Worm (Caenorhabditis elegans) whole organism, young adult: ENCODE data around the gene htp-2.
"Not testable (repeated sequence)": the region's sequence is repeated elsewhere in the genome, so short reads cannot be mapped to it uniquely, and the experiment has no call there.

Experiments
- B0019.2 ChIP-seq: fragments of 200-800 bp; sonication (Bioruptor generic); conservative IDR thresholded peaks from 2 replicates; pipeline ENCODE4 v1.3.6; 2022; ENCODE audit warnings: missing genetic modification reagents, missing genetic modification characterization, missing compliant biosample characterization
- B0261.1 ChIP-seq: sonication (generic microtip); optimal IDR thresholded peaks from 2 replicates; lab custom pipeline; 2016; ENCODE audit warnings: mild to moderate bottlenecking, missing genetic modification characterization, moderate library complexity, missing compliant biosample characterization
- B0336.3 ChIP-seq: fragments of 200-800 bp; sonication (Bioruptor generic); IDR thresholded peaks from 2 replicates; pipeline ENCODE4 v1.3.6; 2022; ENCODE audit warnings: missing genetic modification characterization, missing compliant biosample characterization
- F10E7.11 ChIP-seq: sonication (generic microtip); optimal IDR thresholded peaks from 2 replicates; lab custom pipeline; 2017; ENCODE audit warnings: mild to moderate bottlenecking, missing genetic modification characterization, moderate library complexity, missing compliant biosample characterization
- F23B12.7 ChIP-seq: sonication (generic microtip); optimal IDR thresholded peaks from 2 replicates; lab custom pipeline; 2017; ENCODE audit warnings: missing genetic modification characterization, mild to moderate bottlenecking, missing compliant biosample characterization, antibody characterized with exemption, moderate library complexity; ENCODE audit not compliant: insufficient read depth
- F33H1.4 ChIP-seq: fragments of 200-800 bp; sonication (Bioruptor generic); IDR thresholded peaks from 2 replicates; pipeline ENCODE4 v1.3.6; 2022; ENCODE audit warnings: missing genetic modification reagents, missing genetic modification characterization, missing compliant biosample characterization
- F39B2.1 ChIP-seq: fragments of 200-800 bp; sonication (Bioruptor generic); IDR thresholded peaks from 2 replicates; pipeline ENCODE4 v1.3.6; 2022; ENCODE audit warnings: missing genetic modification reagents, missing genetic modification characterization, missing compliant biosample characterization
- F57A8.1 ChIP-seq: fragments of 200-800 bp; sonication (Bioruptor generic); optimal IDR thresholded peaks from 2 replicates; lab custom pipeline; 2018; ENCODE audit warnings: mild to moderate bottlenecking, missing genetic modification characterization, moderate library complexity, missing compliant biosample characterization
- F57C9.4 ChIP-seq: sonication (generic microtip); optimal IDR thresholded peaks from 2 replicates; lab custom pipeline; 2017; ENCODE audit warnings: mild to moderate bottlenecking, missing genetic modification characterization, missing compliant biosample characterization
- K11D2.4 ChIP-seq: fragments of 200-800 bp; sonication (Bioruptor generic); IDR thresholded peaks from 2 replicates; pipeline ENCODE4 v1.3.6; 2022; ENCODE audit warnings: missing genetic modification reagents, missing genetic modification characterization, missing compliant biosample characterization
- T26A5.8 ChIP-seq: sonication (generic microtip); optimal IDR thresholded peaks from 2 replicates; lab custom pipeline; 2016; ENCODE audit warnings: missing genetic modification characterization, missing compliant biosample characterization
- Y79H2A.3 ChIP-seq: fragments of 200-800 bp; sonication (Bioruptor generic); conservative IDR thresholded peaks from 2 replicates; pipeline ENCODE4 v1.3.6; 2022; ENCODE audit warnings: missing genetic modification reagents, missing genetic modification characterization, missing compliant biosample characterization
- ZK185.1 ChIP-seq: sonication (generic microtip); optimal IDR thresholded peaks from 2 replicates; lab custom pipeline; 2016; ENCODE audit warnings: mild to moderate bottlenecking, missing genetic modification characterization, missing compliant biosample characterization; ENCODE audit not compliant: poor library complexity, severe bottlenecking
- akir-1 ChIP-seq: fragments of 200-800 bp; sonication (Bioruptor generic); optimal IDR thresholded peaks from 2 replicates; lab custom pipeline; 2018; ENCODE audit warnings: mild to moderate bottlenecking, missing genetic modification characterization, moderate library complexity, missing compliant biosample characterization
- ama-1 ChIP-seq, 3 experiments: fragments of 150-350 bp in 1 of 3; sonication (generic microtip) in 2 of 3; optimal IDR thresholded peaks; 2 replicates each; lab custom pipeline; 2014 to 2018; ENCODE audit warnings: missing biosample characterization in 2 of 3, missing genetic modification characterization in 2 of 3, missing genetic modification reagents in 2 of 3
- attf-3 ChIP-seq: fragments of 200-800 bp; sonication (Bioruptor generic); conservative IDR thresholded peaks from 2 replicates; pipeline ENCODE4 v1.3.6; 2022; ENCODE audit warnings: missing genetic modification reagents, missing genetic modification characterization, missing compliant biosample characterization
- bed-1 ChIP-seq: fragments of 200-800 bp; sonication (Bioruptor generic); IDR thresholded peaks from 2 replicates; pipeline ENCODE4 v1.3.6; 2022; ENCODE audit warnings: missing genetic modification reagents, missing genetic modification characterization, missing compliant biosample characterization
- bed-2 ChIP-seq: fragments of 200-800 bp; sonication (Bioruptor generic); IDR thresholded peaks from 2 replicates; pipeline ENCODE4 v1.3.6; 2022; ENCODE audit warnings: missing genetic modification reagents, missing genetic modification characterization, missing compliant biosample characterization
- cebp-1 ChIP-seq, 2 experiments: fragments of 200-800 bp in 1 of 2; sonication (Bioruptor generic) in 1 of 2; sonication (generic microtip) in 1 of 2; IDR thresholded peaks in 1 of 2; optimal IDR thresholded peaks in 1 of 2; 2 replicates each; pipeline versions ENCODE4 v1.3.6 to Lab custom; 2017 to 2022; ENCODE audit warnings: missing compliant biosample characterization in 2 of 2, missing genetic modification characterization in 2 of 2, mild to moderate bottlenecking in 1 of 2, missing genetic modification reagents in 1 of 2, moderate library complexity in 1 of 2
- ceh-40 ChIP-seq: fragments of 200-800 bp; sonication (Bioruptor generic); IDR thresholded peaks from 2 replicates; pipeline ENCODE4 v1.3.6; 2022; ENCODE audit warnings: missing genetic modification characterization, missing compliant biosample characterization
- ceh-58 ChIP-seq: fragments of 200-800 bp; sonication (Bioruptor generic); IDR thresholded peaks from 2 replicates; pipeline ENCODE4 v1.3.6; 2022; ENCODE audit warnings: missing genetic modification characterization, missing compliant biosample characterization
- ceh-91 ChIP-seq: fragments of 200-800 bp; sonication (Bioruptor generic); IDR thresholded peaks from 2 replicates; pipeline ENCODE4 v1.3.6; 2022; ENCODE audit warnings: missing genetic modification reagents, missing genetic modification characterization, missing compliant biosample characterization
- chd-7 ChIP-seq: sonication (generic microtip); optimal IDR thresholded peaks from 2 replicates; lab custom pipeline; 2016; ENCODE audit warnings: mild to moderate bottlenecking, missing genetic modification characterization, moderate library complexity, missing compliant biosample characterization
- dox-1 ChIP-seq: fragments of 200-800 bp; sonication (Bioruptor generic); IDR thresholded peaks from 2 replicates; pipeline ENCODE4 v1.3.6; 2022; ENCODE audit warnings: missing genetic modification reagents, missing genetic modification characterization, missing compliant biosample characterization
- ekl-4 ChIP-seq: fragments of 200-800 bp; sonication (Bioruptor generic); IDR thresholded peaks from 2 replicates; pipeline ENCODE4 v1.3.6; 2022; ENCODE audit warnings: missing genetic modification reagents, missing genetic modification characterization, missing compliant biosample characterization
- hlh-26 ChIP-seq: fragments of 200-800 bp; sonication (Bioruptor generic); conservative IDR thresholded peaks from 2 replicates; pipeline ENCODE4 v1.3.6; 2022; ENCODE audit warnings: missing genetic modification reagents, missing genetic modification characterization, missing compliant biosample characterization
- hmg-1.2 ChIP-seq: fragments of 200-800 bp; sonication (Bioruptor generic); IDR thresholded peaks from 2 replicates; pipeline ENCODE4 v1.3.6; 2022; ENCODE audit warnings: missing genetic modification reagents, missing genetic modification characterization, missing compliant biosample characterization
- hrde-1 ChIP-seq: sonication (generic microtip); optimal IDR thresholded peaks from 2 replicates; lab custom pipeline; 2016; ENCODE audit warnings: missing genetic modification characterization, mild to moderate bottlenecking, missing compliant biosample characterization, moderate library complexity, missing genotype, missing genetic modification reagents, borderline replicate concordance
- hsf-1 ChIP-seq: fragments of 200-800 bp; sonication (Bioruptor generic); IDR thresholded peaks from 2 replicates; pipeline ENCODE4 v1.3.6; 2022; ENCODE audit warnings: missing genetic modification reagents, missing genetic modification characterization, missing compliant biosample characterization
- lag-1 ChIP-seq: fragments of 200-800 bp; sonication (Bioruptor generic); IDR thresholded peaks from 2 replicates; pipeline ENCODE4 v1.3.6; 2022; ENCODE audit warnings: missing genetic modification reagents, missing genetic modification characterization, missing compliant biosample characterization
- lin-26 ChIP-seq: fragments of 200-800 bp; sonication (Bioruptor generic); IDR thresholded peaks from 2 replicates; pipeline ENCODE4 v1.3.6; 2022; ENCODE audit warnings: missing genetic modification reagents, missing genetic modification characterization, missing compliant biosample characterization
- lin-35 ChIP-seq, 3 experiments: fragments of 150-350 bp in 2 of 3; sonication (generic microtip) in 1 of 3; optimal IDR thresholded peaks; 2 replicates each; lab custom pipeline; 2014 to 2018; ENCODE audit warnings: missing biosample characterization in 3 of 3, missing genetic modification characterization in 3 of 3, missing genetic modification reagents in 3 of 3
- lin-54 ChIP-seq: fragments of 200-800 bp; sonication (Bioruptor generic); optimal IDR thresholded peaks from 2 replicates; lab custom pipeline; 2018; ENCODE audit warnings: mild to moderate bottlenecking, missing genetic modification characterization, missing compliant biosample characterization
- madf-10 ChIP-seq: sonication (generic microtip); optimal IDR thresholded peaks from 2 replicates; lab custom pipeline; 2016; ENCODE audit warnings: mild to moderate bottlenecking, missing genetic modification characterization, missing compliant biosample characterization
- madf-3 ChIP-seq: fragments of 200-800 bp; sonication (Bioruptor generic); IDR thresholded peaks from 2 replicates; pipeline ENCODE4 v1.3.6; 2022; ENCODE audit warnings: missing genetic modification reagents, missing genetic modification characterization, missing compliant biosample characterization
- madf-8 ChIP-seq: fragments of 200-800 bp; sonication (Bioruptor generic); conservative IDR thresholded peaks from 2 replicates; pipeline ENCODE4 v1.3.6; 2022; ENCODE audit warnings: missing genetic modification reagents, missing genetic modification characterization, missing compliant biosample characterization
- mcd-1 ChIP-seq: fragments of 200-800 bp; sonication (Bioruptor generic); IDR thresholded peaks from 2 replicates; pipeline ENCODE4 v1.3.6; 2022; ENCODE audit warnings: missing genetic modification reagents, missing genetic modification characterization, missing compliant biosample characterization
- nhr-27 ChIP-seq: fragments of 200-800 bp; sonication (Bioruptor generic); optimal IDR thresholded peaks from 2 replicates; lab custom pipeline; 2018; ENCODE audit warnings: mild to moderate bottlenecking, missing genetic modification characterization, moderate library complexity, missing compliant biosample characterization
- pbrm-1 ChIP-seq: fragments of 200-800 bp; sonication (Bioruptor generic); IDR thresholded peaks from 2 replicates; pipeline ENCODE4 v1.3.6; 2022; ENCODE audit warnings: missing genetic modification reagents, missing genetic modification characterization, missing compliant biosample characterization
- rcor-1 ChIP-seq: fragments of 200-800 bp; sonication (Bioruptor generic); IDR thresholded peaks from 2 replicates; pipeline ENCODE4 v1.3.6; 2022; ENCODE audit warnings: missing genetic modification reagents, missing genetic modification characterization, missing compliant biosample characterization
- sdz-38 ChIP-seq: sonication (generic microtip); optimal IDR thresholded peaks from 2 replicates; lab custom pipeline; 2016; ENCODE audit warnings: missing genotype, missing genetic modification characterization, missing compliant biosample characterization
- tbp1 ChIP-seq: fragments of 200-800 bp; sonication (Bioruptor generic); optimal IDR thresholded peaks from 2 replicates; lab custom pipeline; 2018; ENCODE audit warnings: mild to moderate bottlenecking, missing genetic modification characterization, missing compliant biosample characterization
- tbx-9 ChIP-seq: sonication (generic microtip); optimal IDR thresholded peaks from 2 replicates; lab custom pipeline; 2016; ENCODE audit warnings: borderline replicate concordance, missing genetic modification characterization, inconsistent platforms, missing compliant biosample characterization
- tlf-1 ChIP-seq: fragments of 200-800 bp; sonication (Bioruptor generic); optimal IDR thresholded peaks from 2 replicates; lab custom pipeline; 2018; ENCODE audit warnings: mild to moderate bottlenecking, missing genetic modification characterization, missing compliant biosample characterization
- zim-3 ChIP-seq: sonication (generic microtip); optimal IDR thresholded peaks from 2 replicates; lab custom pipeline; 2017; ENCODE audit warnings: mild to moderate bottlenecking, missing genetic modification characterization, moderate library complexity, missing compliant biosample characterization
- ztf-22 ChIP-seq: fragments of 200-800 bp; sonication (Bioruptor generic); optimal IDR thresholded peaks from 2 replicates; lab custom pipeline; 2018; ENCODE audit warnings: mild to moderate bottlenecking, missing genetic modification characterization, moderate library complexity, missing compliant biosample characterization
- ztf-25 ChIP-seq: fragments of 200-800 bp; sonication (Bioruptor generic); IDR thresholded peaks from 2 replicates; pipeline ENCODE4 v1.3.6; 2022; ENCODE audit warnings: missing genetic modification reagents, missing genetic modification characterization, missing compliant biosample characterization
- ztf-28 ChIP-seq: fragments of 200-800 bp; sonication (Bioruptor generic); IDR thresholded peaks from 2 replicates; pipeline ENCODE4 v1.3.6; 2022; ENCODE audit warnings: missing genetic modification reagents, missing genetic modification characterization, missing compliant biosample characterization

Gene htp-2

DNA sequence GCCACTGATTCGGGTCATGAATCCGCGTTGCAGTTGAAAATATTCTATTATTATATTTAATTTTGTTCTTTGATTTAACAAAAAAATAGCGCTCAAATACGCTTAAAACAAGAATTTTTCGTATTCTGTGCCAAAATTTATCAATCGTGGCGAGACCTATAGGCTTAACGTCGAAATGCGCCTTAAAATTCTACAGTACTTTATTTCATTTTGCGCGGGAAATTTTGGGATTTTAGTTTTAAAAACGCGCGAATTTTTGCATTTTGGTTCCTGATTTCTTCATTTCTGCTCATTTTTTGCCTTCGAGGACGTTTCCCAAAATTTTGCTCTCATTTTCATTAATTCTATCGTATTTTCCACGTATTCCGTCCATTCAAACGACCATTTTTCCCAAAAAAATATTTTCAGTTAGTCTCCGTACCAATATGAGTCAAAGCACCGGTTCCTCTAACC, 1.9 kb downstream of the htp-2 start, which contains the start of gene puf-11 (continued):
- TF ChIP-seq nhr-27 (tag; lab: Kevin White, UChicago) (no peak), chd-7 (tag; lab: Kevin White, UChicago) (no peak), K11D2.4 (GFP tag; lab: Robert Waterston, UW) (no peak), hlh-26 (no peak), ama-1 (optimal IDR thresholded peaks at IDR 0.05; lab: Kevin White, UChicago) (no peak), ama-1 (GFP tag; optimal IDR thresholded peaks at IDR 0.05; lab: Kevin White, UChicago) (no peak), ekl-4 (peak; percentile 84), attf-3 (peak; percentile 67), F57A8.1 (no peak), dox-1 (GFP tag; lab: Robert Waterston, UW) (peak; percentile 89), tbx-9 (no peak), F10E7.11 (no peak), madf-10 (tag; lab: Kevin White, UChicago) (no peak), ztf-22 (GFP tag; lab: Kevin White, UChicago) (no peak), zim-3 (tag; lab: Kevin White, UChicago) (no peak), lin-26 (GFP tag; lab: Robert Waterston, UW) (0 out of 2 replicates have a peak, but pooled peaks have one; percentile 19), F23B12.7 (tag; lab: Kevin White, UChicago) (no peak), lin-35 (GFP tag; optimal IDR thresholded peaks at IDR 0.05; lab: Kevin White, UChicago) (peak in 1 of 3 experiments; percentile 48), bed-2 (GFP tag; lab: Robert Waterston, UW) (no peak), B0336.3 (GFP tag; lab: Robert Waterston, UW) (peak; percentile 93), lag-1 (GFP tag; lab: Robert Waterston, UW) (no peak), T26A5.8 (no peak), sdz-38 (tag; lab: Kevin White, UChicago) (no peak), akir-1 (GFP tag; lab: Kevin White, UChicago) (no peak), F39B2.1 (no peak), madf-8 (GFP tag; lab: Robert Waterston, UW) (peak; percentile 95), B0261.1 (no peak), ZK185.1 (no peak), F57C9.4 (tag; lab: Kevin White, UChicago) (no peak), ceh-40 (GFP tag; lab: Robert Waterston, UW) (no peak)

- peak; percentile 93 for TF ChIP-seq Y79H2A.3 (GFP tag; lab: Robert Waterston, UW)
- TF ChIP-seq F33H1.4 = peak; percentile 55
- peak; percentile 41; the same call in 1 of the 2 replicates for TF ChIP-seq B0019.2 (GFP tag; lab: Robert Waterston, UW)
- TF ChIP-seq lin-54 (GFP tag; lab: Kevin White, UChicago) = peak; percentile 43
- peak; percentile 51; the same call in 1 of the 2 replicates for TF ChIP-seq pbrm-1
- TF ChIP-seq tbp1 (GFP tag; lab: Kevin White, UChicago) = peak; percentile 27
- not testable (repeated sequence) for TF ChIP-seq cebp-1 (GFP tag; IDR thresholded peaks at IDR 0.05; lab: Robert Waterston, UW)
- TF ChIP-seq cebp-1 (tag; optimal IDR thresholded peaks at IDR 0.05; lab: Kevin White, UChicago) = peak; percentile 21
- peak; percentile 65; the same call in 1 of the 2 replicates for TF ChIP-seq rcor-1
- TF ChIP-seq bed-1 (GFP tag; lab: Robert Waterston, UW) = 0 out of 2 replicates have a peak, but pooled peaks have one; percentile 62
- TF ChIP-seq madf-3 = peak; percentile 88
- peak; percentile 55; the same call in 1 of the 2 replicates for TF ChIP-seq ceh-58
- peak; percentile 55 for TF ChIP-seq hmg-1.2 (GFP tag; lab: Robert Waterston, UW)
- peak; percentile 15 for TF ChIP-seq tlf-1 (GFP tag; lab: Kevin White, UChicago)
- peak; percentile 21; the same call in 1 of the 2 replicates for TF ChIP-seq mcd-1 (GFP tag; lab: Robert Waterston, UW)
- 0 out of 2 replicates have a peak, but pooled peaks have one; percentile 45 for TF ChIP-seq ztf-25 (GFP tag; lab: Robert Waterston, UW)
- peak; percentile 77 for TF ChIP-seq hsf-1 (GFP tag; lab: Robert Waterston, UW)
- peak; percentile 59 for TF ChIP-seq hrde-1 (tag; lab: Kevin White, UChicago)
- 0 out of 2 replicates have a peak, but pooled peaks have one; percentile 46 for TF ChIP-seq ztf-28 (GFP tag; lab: Robert Waterston, UW)
- TF ChIP-seq ceh-91 (GFP tag; lab: Robert Waterston, UW) = 0 out of 2 replicates have a peak, but pooled peaks have one; percentile 20
Observed at ce11 chrIV:6423381-6423780, 4.1 kb downstream of the htp-2 start.
